Worm (Caenorhabditis elegans): ENCODE data around the gene egl-13.

The egl-13 gene

ce11 chrX:5715831-5716364 is 52.3 kb downstream of the egl-13 start:
- TF ChIP-seq unc-62 (GFP tag; optimal IDR thresholded peaks at IDR 0.05) = no peak

ce11 chrX:5720124-5720523 is 56.5 kb downstream of the egl-13 start, which contains the start of gene C41G11.1:
Gene C41G11.1, minus strand, starts transcription at chrX:5720224.
- no peak for TF ChIP-seq unc-62 (GFP tag; optimal IDR thresholded peaks at IDR 0.05)

ce11 chrX:5720929-5721328 is 57.3 kb downstream of the egl-13 start:
- TF ChIP-seq unc-62 (GFP tag; optimal IDR thresholded peaks at IDR 0.05) = no peak

All from whole organism, dauer.